Worm (Caenorhabditis elegans): Measurements from ENCODE around the gene F26F12.3.

DNA sequence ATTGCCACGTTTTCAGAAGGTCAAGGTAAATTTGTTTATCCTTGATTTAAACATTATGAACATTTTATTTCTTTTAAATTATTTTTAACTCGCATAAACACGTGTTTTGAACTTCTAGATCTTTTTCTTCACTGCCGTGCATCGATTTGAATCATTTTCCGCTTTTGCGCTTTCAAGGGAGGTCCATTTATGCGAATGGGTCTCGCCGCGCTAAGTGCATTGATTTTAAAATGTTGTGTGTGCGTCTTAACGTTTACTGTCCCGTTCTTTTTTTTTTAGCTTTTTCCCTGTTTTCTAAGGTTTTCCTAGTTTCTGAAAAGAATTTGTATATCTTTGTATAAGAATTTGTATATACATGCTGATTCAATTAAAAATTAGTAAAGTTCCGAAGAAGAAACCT is 20.0 kb downstream of the F26F12.3 start:
- TF ChIP-seq flt-1 (GFP tag; IDR thresholded peaks at IDR 0.05) (no peak), cog-1 (tag; optimal IDR thresholded peaks at IDR 0.05) (no peak), T22C8.4 (GFP tag; IDR thresholded peaks at IDR 0.05) (no peak), ref-1 (GFP tag; conservative IDR thresholded peaks at IDR 0.05) (no peak), klf-2 (GFP tag; conservative IDR thresholded peaks at IDR 0.05) (no peak), ztf-29 (GFP tag; IDR thresholded peaks at IDR 0.05) (no peak)
